Fruit fly (Drosophila melanogaster) whole organism, pupa: ENCODE measurements around the gene Fpgs1.

Experiments
- CG10348 ChIP-seq: fragments of 200-800 bp; sonication (Bioruptor generic); IDR thresholded peaks from 2 replicates; pipeline ENCODE4 v1.3.6; 2022; ENCODE audit warnings: missing biosample characterization, missing genetic modification characterization
- CG14655 ChIP-seq: fragments of 200-800 bp; sonication (Bioruptor generic); optimal IDR thresholded peaks from 3 replicates; lab custom pipeline; 2017; ENCODE audit warnings: mild to moderate bottlenecking, missing biosample characterization, missing genetic modification reagents, missing genetic modification characterization
- CG17806 ChIP-seq: fragments of 200-800 bp; sonication (Bioruptor generic); optimal IDR thresholded peaks from 2 replicates; lab custom pipeline; 2018; ENCODE audit warnings: missing biosample characterization, mild to moderate bottlenecking, missing genetic modification characterization, moderate library complexity
- CG32121 ChIP-seq: fragments of 200-800 bp; sonication (Bioruptor generic); IDR thresholded peaks from 2 replicates; pipeline ENCODE4 v1.3.6; 2022; ENCODE audit warnings: missing biosample characterization, missing genetic modification characterization
- CG34367 ChIP-seq: fragments of 200-800 bp; sonication (Bioruptor generic); optimal IDR thresholded peaks from 2 replicates; lab custom pipeline; 2018; ENCODE audit warnings: missing biosample characterization, mild to moderate bottlenecking, missing genetic modification characterization
- CG8159 ChIP-seq: fragments of 200-800 bp; sonication (Bioruptor generic); optimal IDR thresholded peaks from 3 replicates; lab custom pipeline; 2018; ENCODE audit warnings: missing biosample characterization, mild to moderate bottlenecking, missing genetic modification characterization, moderate library complexity
- CG8301 ChIP-seq: fragments of 200-800 bp; sonication (Bioruptor generic); optimal IDR thresholded peaks from 2 replicates; lab custom pipeline; 2018; ENCODE audit warnings: missing biosample characterization, mild to moderate bottlenecking, missing genetic modification characterization
- D1 ChIP-seq: fragments of 200-800 bp; sonication (Bioruptor generic); optimal IDR thresholded peaks from 2 replicates; lab custom pipeline; 2018; ENCODE audit warnings: missing biosample characterization, mild to moderate bottlenecking, missing genetic modification characterization, moderate library complexity
- EcR ChIP-seq: fragments of 200-800 bp; sonication (Bioruptor generic); optimal IDR thresholded peaks from 3 replicates; lab custom pipeline; 2019; ENCODE audit warnings: missing biosample characterization, missing genetic modification characterization, mild to moderate bottlenecking, moderate library complexity, missing genetic modification reagents
- Ets98B ChIP-seq: fragments of 200-800 bp; sonication (Bioruptor generic); IDR thresholded peaks from 2 replicates; pipeline ENCODE4 v1.3.6; 2022; ENCODE audit warnings: missing biosample characterization, missing genetic modification characterization
- Pif1B ChIP-seq: fragments of 200-800 bp; sonication (Bioruptor generic); optimal IDR thresholded peaks from 3 replicates; lab custom pipeline; 2016; ENCODE audit warnings: missing biosample characterization, missing genetic modification characterization
- fd96Ca ChIP-seq: fragments of 200-800 bp; sonication (Bioruptor generic); IDR thresholded peaks from 3 replicates; pipeline ENCODE4 v1.3.6; 2022; ENCODE audit warnings: missing biosample characterization, missing genetic modification characterization
- gl ChIP-seq: fragments of 200-800 bp; sonication (Bioruptor generic); optimal IDR thresholded peaks from 2 replicates; lab custom pipeline; 2018; ENCODE audit warnings: missing biosample characterization, mild to moderate bottlenecking, missing genetic modification characterization

DNA sequence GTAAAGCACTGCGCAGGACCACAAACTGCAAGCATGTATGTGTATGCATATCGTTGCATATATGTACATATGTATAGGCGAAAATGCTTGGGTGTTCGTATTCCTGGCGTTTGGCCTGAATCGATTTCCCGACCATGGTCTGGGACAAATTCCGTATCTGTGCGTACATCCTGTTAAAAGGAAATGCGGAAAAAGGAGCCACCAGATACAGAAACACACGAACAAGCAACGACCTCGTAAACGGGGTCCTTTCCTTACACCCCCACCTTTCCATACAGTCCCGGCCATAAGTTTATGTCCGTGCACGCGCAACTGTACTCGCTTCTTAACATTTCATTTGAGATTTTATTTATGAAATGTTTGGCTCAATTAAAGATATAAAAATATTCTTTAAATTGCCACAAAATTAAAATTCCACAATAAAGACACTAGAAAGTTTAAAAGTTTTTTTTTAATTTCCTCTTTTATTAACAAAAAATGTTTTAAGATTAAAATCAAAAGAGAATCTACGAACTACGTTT, 27.7 kb upstream of the Fpgs1 start:
- TF ChIP-seq CG34367 (tag; lab: Kevin White, UChicago) (no peak), CG14655 (GFP tag; lab: Kevin White, UChicago) (no peak), gl (tag; lab: Kevin White, UChicago) (no peak), CG17806 (tag; lab: Kevin White, UChicago) (no peak), CG8159 (no peak), Ets98B (GFP tag; lab: Robert Waterston, UW) (no peak), fd96Ca (GFP tag; lab: Robert Waterston, UW) (no peak), CG10348 (GFP tag; lab: Robert Waterston, UW) (no peak), CG32121 (GFP tag; lab: Robert Waterston, UW) (no peak), Pif1B (GFP tag; lab: Kevin White, UChicago) (no peak), EcR (GFP tag; lab: Kevin White, UChicago) (no peak), CG8301 (tag; lab: Kevin White, UChicago) (no peak), D1 (tag; lab: Kevin White, UChicago) (no peak)
